Worm (Caenorhabditis elegans) whole organism, L4/young adult: Measurements from ENCODE around the gene ztf-9.

Source experiments
- W03F9.2 ChIP-seq: fragments of 150-350 bp; optimal IDR thresholded peaks from 2 replicates; lab custom pipeline; 2014; ENCODE audit warnings: missing biosample characterization, missing genetic modification characterization
- dao-5 ChIP-seq: sonication (generic microtip); optimal IDR thresholded peaks from 2 replicates; lab custom pipeline; 2016; ENCODE audit warnings: missing genotype, missing genetic modification characterization, moderate library complexity, missing compliant biosample characterization
- him-1 ChIP-seq: sonication (generic microtip); optimal IDR thresholded peaks from 2 replicates; lab custom pipeline; 2016; ENCODE audit warnings: missing genotype, missing genetic modification reagents, missing genetic modification characterization, missing compliant biosample characterization

ce11 chrV:9711174-9711573 is 19.2 kb upstream of the ztf-9 start:
- TF ChIP-seq dao-5 (tag; lab: Kevin White, UChicago) = no peak
- TF ChIP-seq him-1 (tag; lab: Kevin White, UChicago) = no peak
- TF ChIP-seq W03F9.2 (tag; lab: Kevin White, UChicago) = no peak
